Fruit fly (Drosophila melanogaster) whole organism, prepupa: ENCODE data around the gene CG14856.

Source experiments
- CG15336 ChIP-seq: fragments of 200-800 bp; sonication (Bioruptor generic); IDR thresholded peaks from 2 replicates; pipeline ENCODE4 v1.3.6; 2022; ENCODE audit warnings: missing biosample characterization, missing genetic modification characterization
- CG8319 ChIP-seq: fragments of 200-800 bp; sonication (Bioruptor generic); optimal IDR thresholded peaks from 3 replicates; lab custom pipeline; 2016; ENCODE audit warnings: missing biosample characterization, missing genetic modification characterization
- Hr39 ChIP-seq: fragments of 200-800 bp; sonication (Bioruptor generic); optimal IDR thresholded peaks from 2 replicates; lab custom pipeline; 2016; ENCODE audit warnings: missing biosample characterization, missing genetic modification characterization
- Lpt ChIP-seq: fragments of 200-800 bp; sonication (Bioruptor generic); optimal IDR thresholded peaks from 3 replicates; lab custom pipeline; 2016; ENCODE audit warnings: missing biosample characterization, missing genetic modification characterization
- OdsH ChIP-seq: fragments of 200-800 bp; sonication (Bioruptor generic); optimal IDR thresholded peaks from 3 replicates; lab custom pipeline; 2016; ENCODE audit warnings: missing biosample characterization, missing genetic modification characterization
- achi ChIP-seq: fragments of 200-800 bp; sonication (Bioruptor generic); optimal IDR thresholded peaks from 3 replicates; lab custom pipeline; 2016; ENCODE audit warnings: missing biosample characterization, missing genetic modification characterization
- eg ChIP-seq: fragments of 200-800 bp; sonication (Bioruptor generic); IDR thresholded peaks from 3 replicates; pipeline ENCODE4 v1.3.6; 2022; ENCODE audit warnings: missing biosample characterization, missing genetic modification characterization
- esn ChIP-seq: fragments of 200-800 bp; sonication (Bioruptor generic); optimal IDR thresholded peaks from 2 replicates; lab custom pipeline; 2016; ENCODE audit warnings: missing biosample characterization, mild to moderate bottlenecking, missing genetic modification characterization, moderate library complexity
- pdm3 ChIP-seq: fragments of 200-800 bp; sonication (Bioruptor generic); optimal IDR thresholded peaks from 3 replicates; lab custom pipeline; 2016; ENCODE audit warnings: missing biosample characterization, missing genetic modification characterization

dm6 chr3R:14751023-14751422 is 47.8 kb upstream of the CG14856 start, which contains the start of gene smp-30:
- no peak for TF ChIP-seq eg (GFP tag; lab: Robert Waterston, UW)
- TF ChIP-seq achi = no peak
- no peak for TF ChIP-seq Hr39 (GFP tag; lab: Kevin White, UChicago)
- no peak for TF ChIP-seq Lpt (GFP tag; lab: Kevin White, UChicago)
- TF ChIP-seq CG15336 (GFP tag; lab: Robert Waterston, UW) = no peak
- no peak for TF ChIP-seq OdsH (GFP tag; lab: Kevin White, UChicago)
- no peak for TF ChIP-seq CG8319
- no peak for TF ChIP-seq esn (GFP tag; lab: Kevin White, UChicago)
- no peak for TF ChIP-seq pdm3 (GFP tag; lab: Kevin White, UChicago)
